Worm (Caenorhabditis elegans) whole organism, L4/young adult: ENCODE data around the gene ttr-39.

Experiments used
- W03F9.2 ChIP-seq: fragments of 150-350 bp; optimal IDR thresholded peaks from 2 replicates; lab custom pipeline; 2014; ENCODE audit warnings: missing biosample characterization, missing genetic modification characterization
- dao-5 ChIP-seq: sonication (generic microtip); optimal IDR thresholded peaks from 2 replicates; lab custom pipeline; 2016; ENCODE audit warnings: missing genotype, missing genetic modification characterization, moderate library complexity, missing compliant biosample characterization
- him-1 ChIP-seq: sonication (generic microtip); optimal IDR thresholded peaks from 2 replicates; lab custom pipeline; 2016; ENCODE audit warnings: missing genotype, missing genetic modification reagents, missing genetic modification characterization, missing compliant biosample characterization

Gene ttr-39

ce11 chrIV:10066456-10066855, 23.2 kb downstream of the ttr-39 start:
- TF ChIP-seq W03F9.2 (tag; lab: Kevin White, UChicago): no peak
- TF ChIP-seq dao-5: no peak
- TF ChIP-seq him-1 (tag; lab: Kevin White, UChicago): no peak

ce11 chrIV:10065159-10065558, 24.5 kb downstream of the ttr-39 start:
- TF ChIP-seq him-1 (tag; lab: Kevin White, UChicago) (no peak), W03F9.2 (tag; lab: Kevin White, UChicago) (no peak), dao-5 (no peak)

ce11 chrIV:10063941-10064340, 25.7 kb downstream of the ttr-39 start:
- no peak for TF ChIP-seq dao-5
- no peak for TF ChIP-seq him-1 (tag; lab: Kevin White, UChicago)
- TF ChIP-seq W03F9.2 (tag; lab: Kevin White, UChicago): no peak

ce11 chrIV:10062728-10063127, 26.9 kb downstream of the ttr-39 start, which contains the start of gene ipla-7:
TSS of gene ipla-7 (minus strand) at chrIV:10062849.
- TF ChIP-seq him-1 (tag; lab: Kevin White, UChicago) (no peak), dao-5 (no peak), W03F9.2 (tag; lab: Kevin White, UChicago) (no peak)

- no peak for TF ChIP-seq him-1 (tag; lab: Kevin White, UChicago)
- TF ChIP-seq dao-5: no peak
- TF ChIP-seq W03F9.2 (tag; lab: Kevin White, UChicago): no peak
Observed at ce11 chrIV:10060795-10061194, 28.9 kb downstream of the ttr-39 start.

- no peak for TF ChIP-seq W03F9.2 (tag; lab: Kevin White, UChicago)
- no peak for TF ChIP-seq him-1 (tag; lab: Kevin White, UChicago)
- TF ChIP-seq dao-5: no peak
Observed at ce11 chrIV:10059175-10059574, 30.5 kb downstream of the ttr-39 start.

- TF ChIP-seq dao-5 (no peak), him-1 (tag; lab: Kevin White, UChicago) (no peak), W03F9.2 (tag; lab: Kevin White, UChicago) (no peak)
Observed at ce11 chrIV:10056138-10056537, 33.5 kb downstream of the ttr-39 start, which contains the start of gene T04B2.7. TSS of gene T04B2.7 (minus strand) at chrIV:10056238.

- TF ChIP-seq W03F9.2 (tag; lab: Kevin White, UChicago) (no peak), dao-5 (no peak), him-1 (tag; lab: Kevin White, UChicago) (no peak)
Observed at ce11 chrIV:10053550-10053949, 36.1 kb downstream of the ttr-39 start, which contains the start of gene srv-12. TSS of gene srv-12 (minus strand) at chrIV:10053650.

- TF ChIP-seq W03F9.2 (tag; lab: Kevin White, UChicago) (no peak), him-1 (tag; lab: Kevin White, UChicago) (no peak), dao-5 (no peak)
Observed at ce11 chrIV:10051088-10051487, 38.6 kb downstream of the ttr-39 start, which contains the start of gene T04B2.8. TSS of gene T04B2.8 (minus strand) at chrIV:10051188.

ce11 chrIV:10048268-10048667, 41.4 kb downstream of the ttr-39 start:
- TF ChIP-seq dao-5: no peak

ce11 chrIV:10047108-10047507, 42.6 kb downstream of the ttr-39 start, which contains the start of gene T04B2.3:
TSS of gene T04B2.3 (plus strand) at chrIV:10047408.
- TF ChIP-seq him-1 (tag; lab: Kevin White, UChicago) (no peak), dao-5 (no peak)

ce11 chrIV:10046005-10046404, 43.7 kb downstream of the ttr-39 start:
- TF ChIP-seq dao-5: no peak
- TF ChIP-seq W03F9.2 (tag; lab: Kevin White, UChicago): no peak
- TF ChIP-seq him-1 (tag; lab: Kevin White, UChicago): no peak

- TF ChIP-seq him-1 (tag; lab: Kevin White, UChicago): no peak
- TF ChIP-seq dao-5: no peak
- TF ChIP-seq W03F9.2 (tag; lab: Kevin White, UChicago): no peak
Observed at ce11 chrIV:10042881-10043280, 46.8 kb downstream of the ttr-39 start, which contains the start of gene frk-1. TSS of gene frk-1 (plus strand) at chrIV:10043181.

- TF ChIP-seq W03F9.2 (tag; lab: Kevin White, UChicago) (no peak), dao-5 (no peak), him-1 (tag; lab: Kevin White, UChicago) (no peak)
Observed at ce11 chrIV:10040803-10041202, 48.9 kb downstream of the ttr-39 start, which contains the start of gene dhs-31. TSS of gene dhs-31 (minus strand) at chrIV:10040903.
